Fruit fly (Drosophila melanogaster): Measurements from ENCODE around the gene Sfp24Bd.

Gene Sfp24Bd

dm6 chr2L:3657349-3658142, 11.4 kb downstream of the Sfp24Bd start (continued):
- TF ChIP-seq lmd (GFP tag; IDR thresholded peaks at IDR 0.05) (peak; percentile 55), z (GFP tag; IDR thresholded peaks at IDR 0.05) (no peak), phol (tag; optimal IDR thresholded peaks at IDR 0.05) (peak; percentile 83), CG30020 (tag; optimal IDR thresholded peaks at IDR 0.05) (no peak), Hand (GFP tag; optimal IDR thresholded peaks at IDR 0.05) (no peak), kni (GFP tag; optimal IDR thresholded peaks at IDR 0.05) (peak; percentile 14), pnt (GFP tag; optimal IDR thresholded peaks at IDR 0.05) (peak; percentile 62), CG2199 (GFP tag; IDR thresholded peaks at IDR 0.05) (peak; percentile 73; the same call in 1 of the 3 replicates), cad (GFP tag; optimal IDR thresholded peaks at IDR 0.05) (no peak), nerfin-1 (tag; optimal IDR thresholded peaks at IDR 0.05) (peak; percentile 100), CG18619 (GFP tag; optimal IDR thresholded peaks at IDR 0.05) (no peak), YL-1 (GFP tag; optimal IDR thresholded peaks at IDR 0.05) (no peak), pros (GFP tag; optimal IDR thresholded peaks at IDR 0.05) (peak; percentile 94), CG13775 (GFP tag; optimal IDR thresholded peaks at IDR 0.05) (no peak), cato (GFP tag; optimal IDR thresholded peaks at IDR 0.05; ENCODE audit: borderline replicate concordance) (no peak), salm (tag; optimal IDR thresholded peaks at IDR 0.05) (no peak), CG11247 (GFP tag; IDR thresholded peaks at IDR 0.05) (peak; percentile 66), cwo (GFP tag; optimal IDR thresholded peaks at IDR 0.05) (no peak), CG11504 (tag; optimal IDR thresholded peaks at IDR 0.05) (peak; percentile 47), CHES-1-like (GFP tag; optimal IDR thresholded peaks at IDR 0.05) (peak; percentile 6), C15 (GFP tag; IDR thresholded peaks at IDR 0.05) (no peak), CG14667 (GFP tag; IDR thresholded peaks at IDR 0.05) (no peak), CG18011 (GFP tag; optimal IDR thresholded peaks at IDR 0.05) (no peak), sima (GFP tag; optimal IDR thresholded peaks at IDR 0.05) (no peak), NC2α (GFP tag; optimal IDR thresholded peaks at IDR 0.05) (peak; percentile 33), nmo (GFP tag; optimal IDR thresholded peaks at IDR 0.05) (peak; percentile 79), Usf (GFP tag; optimal IDR thresholded peaks at IDR 0.05) (no peak), CG9876 (GFP tag; optimal IDR thresholded peaks at IDR 0.05) (peak; percentile 52), CG6689 (GFP tag; IDR thresholded peaks at IDR 0.05) (no peak), CG7745 (tag; optimal IDR thresholded peaks at IDR 0.05) (peak; percentile 63), Bdp1 (GFP tag; optimal IDR thresholded peaks at IDR 0.05) (no peak), NC2β (GFP tag; optimal IDR thresholded peaks at IDR 0.05) (peak; percentile 45), knrl (GFP tag; IDR thresholded peaks at IDR 0.05; ENCODE audit: partially characterized antibody) (peak; percentile 80), CG7357 (GFP tag; IDR thresholded peaks at IDR 0.05) (no peak), CG30431 (GFP tag; optimal IDR thresholded peaks at IDR 0.05) (no peak), sqz (GFP tag; optimal IDR thresholded peaks at IDR 0.05) (no peak), Fer2 (tag; optimal IDR thresholded peaks at IDR 0.05) (no peak), CG12071 (GFP tag; optimal IDR thresholded peaks at IDR 0.05) (no peak), CG11560 (tag; IDR thresholded peaks at IDR 0.05) (no peak), tna (GFP tag; IDR thresholded peaks at IDR 0.05; ENCODE audit: partially characterized antibody) (no peak; the same call in 1 of the 2 replicates), CG31365 (tag; optimal IDR thresholded peaks at IDR 0.05) (peak; percentile 55), Opbp (GFP tag; IDR thresholded peaks at IDR 0.05; ENCODE audit: partially characterized antibody) (peak; percentile 69), CG6272 (GFP tag; IDR thresholded peaks at IDR 0.05) (peak; percentile 55), lilli (GFP tag; optimal IDR thresholded peaks at IDR 0.05) (peak; percentile 32), Ets65A (GFP tag) (peak; percentile 93), CG1602 (GFP tag; optimal IDR thresholded peaks at IDR 0.05) (peak; percentile 23), CG32772 (GFP tag; IDR thresholded peaks at IDR 0.05) (peak; percentile 67), ERR (GFP tag; optimal IDR thresholded peaks at IDR 0.05) (peak; percentile 36), CG31388 (GFP tag; optimal IDR thresholded peaks at IDR 0.05) (peak; percentile 0)
